Worm (Caenorhabditis elegans) whole organism, L3 larva: Measurements from ENCODE around the gene dpff-1.

Experiments
- R02D3.7 ChIP-seq: fragments of 150-350 bp; optimal IDR thresholded peaks from 2 replicates; lab custom pipeline; 2014; ENCODE audit warnings: missing biosample characterization, missing genetic modification characterization
- ZK546.5 ChIP-seq: sonication (generic microtip); optimal IDR thresholded peaks from 2 replicates; lab custom pipeline; 2017; ENCODE audit warnings: missing biosample characterization, missing genetic modification characterization
- aly-2 ChIP-seq: fragments of 150-350 bp; optimal IDR thresholded peaks from 2 replicates; lab custom pipeline; 2014; ENCODE audit warnings: missing biosample characterization, missing genetic modification characterization
- ama-1 ChIP-seq: fragments of 150-350 bp; optimal IDR thresholded peaks from 2 replicates; lab custom pipeline; 2018
- ceh-16 ChIP-seq: sonication (generic microtip); optimal IDR thresholded peaks from 2 replicates; lab custom pipeline; 2017; ENCODE audit warnings: missing biosample characterization, missing genetic modification characterization
- ceh-28 ChIP-seq: fragments of 150-350 bp; optimal IDR thresholded peaks from 2 replicates; lab custom pipeline; 2014; ENCODE audit warnings: missing biosample characterization, missing genetic modification reagents, missing genetic modification characterization
- ceh-82 ChIP-seq: fragments of 150-350 bp; optimal IDR thresholded peaks from 2 replicates; lab custom pipeline; 2014; ENCODE audit warnings: missing biosample characterization, missing genetic modification characterization
- daf-12 ChIP-seq: fragments of 150-350 bp; optimal IDR thresholded peaks from 2 replicates; lab custom pipeline; 2014; ENCODE audit warnings: missing biosample characterization, missing genetic modification reagents, missing genetic modification characterization
- egl-27 ChIP-seq: sonication (generic microtip); optimal IDR thresholded peaks from 4 replicates; lab custom pipeline; 2017; ENCODE audit warnings: missing biosample characterization, missing genetic modification reagents, missing genetic modification characterization
- egl-5 ChIP-seq: fragments of 150-350 bp; optimal IDR thresholded peaks from 2 replicates; lab custom pipeline; 2017; ENCODE audit warnings: missing biosample characterization, missing genetic modification reagents, missing genetic modification characterization, inconsistent platforms
- elt-3 ChIP-seq, 3 experiments: fragments of 150-350 bp in 1 of 3; sonication (generic microtip) in 2 of 3; optimal IDR thresholded peaks; 2 replicates in 2 of 3; 4 replicates in 1 of 3; lab custom pipeline; 2014 to 2017; ENCODE audit warnings: missing biosample characterization in 3 of 3, missing genetic modification characterization in 3 of 3
- eor-1 ChIP-seq, 2 experiments: fragments of 150-350 bp; optimal IDR thresholded peaks; 2 replicates each; lab custom pipeline; 2014 to 2018; ENCODE audit warnings: missing biosample characterization in 2 of 2, missing genetic modification characterization in 2 of 2
- fkh-2 ChIP-seq: fragments of 150-350 bp; optimal IDR thresholded peaks from 2 replicates; lab custom pipeline; 2014; ENCODE audit warnings: missing biosample characterization, missing genetic modification reagents, missing genetic modification characterization
- lin-39 ChIP-seq: fragments of 150-350 bp; optimal IDR thresholded peaks from 2 replicates; lab custom pipeline; 2018; ENCODE audit warnings: missing biosample characterization, missing genetic modification reagents, missing genetic modification characterization
- lsy-12 ChIP-seq: sonication (generic microtip); optimal IDR thresholded peaks from 2 replicates; lab custom pipeline; 2016; ENCODE audit warnings: mild to moderate bottlenecking, missing genetic modification characterization, missing compliant biosample characterization
- mdl-1 ChIP-seq: fragments of 150-350 bp; optimal IDR thresholded peaks from 2 replicates; lab custom pipeline; 2014; ENCODE audit warnings: missing biosample characterization, missing genetic modification characterization
- nfya-1 ChIP-seq: sonication (generic microtip); optimal IDR thresholded peaks from 2 replicates; lab custom pipeline; 2017; ENCODE audit warnings: missing genetic modification characterization, mild to moderate bottlenecking, missing compliant biosample characterization, antibody characterized with exemption, moderate library complexity; ENCODE audit not compliant: insufficient read depth
- nhr-23 ChIP-seq: fragments of 150-350 bp; optimal IDR thresholded peaks from 2 replicates; lab custom pipeline; 2014; ENCODE audit warnings: missing biosample characterization, missing genetic modification reagents, missing genetic modification characterization
- nhr-237 ChIP-seq: fragments of 150-350 bp; optimal IDR thresholded peaks from 2 replicates; lab custom pipeline; 2014; ENCODE audit warnings: missing biosample characterization, missing genetic modification characterization
- nhr-25 ChIP-seq: sonication (generic microtip); optimal IDR thresholded peaks from 2 replicates; lab custom pipeline; 2017; ENCODE audit warnings: missing biosample characterization, missing genetic modification characterization
- nhr-28 ChIP-seq: fragments of 150-350 bp; optimal IDR thresholded peaks from 2 replicates; lab custom pipeline; 2014; ENCODE audit warnings: missing biosample characterization, missing genetic modification characterization
- nhr-43 ChIP-seq: sonication (generic microtip); optimal IDR thresholded peaks from 2 replicates; lab custom pipeline; 2016; ENCODE audit warnings: mild to moderate bottlenecking, missing genetic modification characterization, missing compliant biosample characterization; ENCODE audit not compliant: poor library complexity, severe bottlenecking
- nhr-67 ChIP-seq: fragments of 150-350 bp; optimal IDR thresholded peaks from 2 replicates; lab custom pipeline; 2014; ENCODE audit warnings: missing biosample characterization, missing genetic modification characterization
- nhr-76 ChIP-seq: fragments of 150-350 bp; sonication (generic microtip); optimal IDR thresholded peaks from 5 replicates; lab custom pipeline; 2014; ENCODE audit warnings: missing biosample characterization, missing genetic modification characterization
- nhr-77 ChIP-seq: fragments of 150-350 bp; optimal IDR thresholded peaks from 2 replicates; lab custom pipeline; 2014; ENCODE audit warnings: missing biosample characterization, missing genetic modification characterization
- pqm-1 ChIP-seq: fragments of 150-350 bp; optimal IDR thresholded peaks from 2 replicates; lab custom pipeline; 2017; ENCODE audit warnings: missing biosample characterization, missing genetic modification characterization, inconsistent platforms
- snpc-4 ChIP-seq: fragments of 150-350 bp; optimal IDR thresholded peaks from 2 replicates; lab custom pipeline; 2014; ENCODE audit warnings: missing biosample characterization, missing genetic modification characterization
- tbx-2 ChIP-seq: sonication (generic microtip); optimal IDR thresholded peaks from 2 replicates; lab custom pipeline; 2016; ENCODE audit warnings: mild to moderate bottlenecking, missing genetic modification characterization, missing compliant biosample characterization
- unc-39 ChIP-seq: sonication (generic microtip); optimal IDR thresholded peaks from 4 replicates; lab custom pipeline; 2017; ENCODE audit warnings: missing biosample characterization, missing genetic modification characterization
- unc-62 ChIP-seq: fragments of 150-350 bp; sonication (generic microtip); optimal IDR thresholded peaks from 4 replicates; lab custom pipeline; 2014; ENCODE audit warnings: missing biosample characterization, missing genetic modification reagents, missing genetic modification characterization
- zag-1 ChIP-seq: fragments of 150-350 bp; optimal IDR thresholded peaks from 2 replicates; lab custom pipeline; 2014; ENCODE audit warnings: missing biosample characterization, missing genetic modification characterization
- ztf-4 ChIP-seq: fragments of 150-350 bp; optimal IDR thresholded peaks from 2 replicates; lab custom pipeline; 2014; ENCODE audit warnings: missing biosample characterization, missing genetic modification characterization

The dpff-1 gene

ce11 chrIII:5888675-5889074, 17.5 kb downstream of the dpff-1 start, which contains the start of gene C28H8.8:
Gene C28H8.8, minus strand, starts transcription at chrIII:5888775.
- TF ChIP-seq daf-12 (tag; lab: Kevin White, UChicago) (no peak), R02D3.7 (tag; lab: Kevin White, UChicago) (no peak), nhr-28 (tag; lab: Kevin White, UChicago) (no peak)

ce11 chrIII:5886893-5887292, 19.3 kb downstream of the dpff-1 start, which contains the start of gene C28H8.7:
Gene C28H8.7, minus strand, starts transcription at chrIII:5886993.
- TF ChIP-seq nhr-43 (tag; lab: Kevin White, UChicago) (no peak), mdl-1 (tag; lab: Kevin White, UChicago) (no peak), aly-2 (tag; lab: Kevin White, UChicago) (no peak)

DNA sequence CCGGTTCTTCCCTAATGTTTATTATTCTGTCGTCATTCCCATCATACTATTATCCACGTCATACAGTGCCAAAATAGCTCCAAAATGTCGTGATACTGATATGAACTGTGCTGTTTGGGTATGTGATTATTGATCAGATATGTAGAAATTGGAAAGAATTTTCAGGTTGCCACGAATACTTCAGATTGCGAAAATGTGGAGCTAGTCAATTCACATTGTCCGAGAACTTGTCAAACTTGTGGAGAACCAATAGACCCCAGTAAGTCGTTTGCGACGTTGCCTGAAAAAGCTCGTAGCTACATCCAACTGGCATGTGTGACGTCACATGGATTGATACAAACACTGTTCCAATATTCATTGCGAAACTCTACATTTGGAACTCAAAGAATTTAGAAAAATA, 21.7 kb downstream of the dpff-1 start:
- TF ChIP-seq nhr-23 (tag; lab: Kevin White, UChicago) (no peak), zag-1 (tag; lab: Kevin White, UChicago) (no peak), nhr-77 (no peak), egl-27 (tag; lab: Kevin White, UChicago) (no peak), lsy-12 (tag; lab: Kevin White, UChicago) (no peak), ZK546.5 (tag; lab: Kevin White, UChicago) (no peak), ceh-82 (tag; lab: Kevin White, UChicago) (no peak), ceh-28 (no peak), nhr-67 (no peak), nhr-237 (no peak), snpc-4 (tag; lab: Kevin White, UChicago) (no peak), nhr-76 (tag; lab: Kevin White, UChicago) (no peak), nhr-25 (tag; lab: Kevin White, UChicago) (no peak), unc-62 (no peak), ama-1 (lab: Kevin White, UChicago) (no peak), egl-5 (tag; lab: Kevin White, UChicago) (no peak), fkh-2 (tag; lab: Kevin White, UChicago) (no peak), unc-39 (tag; lab: Kevin White, UChicago) (no peak), ceh-16 (tag; lab: Kevin White, UChicago) (no peak), elt-3 (tag; optimal IDR thresholded peaks at IDR 0.05; lab: Kevin White, UChicago) (no peak)

DNA sequence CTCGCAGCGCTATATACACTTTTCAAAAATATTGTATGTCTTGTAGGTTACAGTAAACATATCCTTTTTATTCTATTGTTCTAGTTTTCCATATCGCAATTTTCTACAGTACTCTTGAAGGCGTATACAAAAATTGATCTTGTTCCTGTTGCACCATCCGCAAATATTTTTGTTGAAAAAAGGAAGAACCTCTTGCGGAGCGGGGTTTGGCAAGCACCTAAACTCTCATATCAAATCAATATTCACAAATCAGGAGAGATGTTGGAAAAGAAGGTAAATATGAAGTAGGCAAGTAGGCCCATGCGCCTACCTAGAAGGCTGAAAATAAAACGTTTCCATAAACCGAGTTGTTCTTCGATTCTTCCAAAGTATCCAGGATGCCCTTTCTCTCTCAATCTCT, 22.1 kb downstream of the dpff-1 start, which contains the start of gene C28H8.5:
Gene C28H8.5 (plus strand): TSS at position 301 of the 400 bp plus-strand sequence.
- no peak for TF ChIP-seq ztf-4 (tag; lab: Kevin White, UChicago)
- no peak for TF ChIP-seq fkh-2 (tag; lab: Kevin White, UChicago)
- no peak for TF ChIP-seq ZK546.5 (tag; lab: Kevin White, UChicago)
- no peak for TF ChIP-seq eor-1 (tag; optimal IDR thresholded peaks at IDR 0.05; lab: Kevin White, UChicago)
- TF ChIP-seq unc-62, result no peak
- no peak for TF ChIP-seq pqm-1 (tag; lab: Kevin White, UChicago)
- no peak for TF ChIP-seq nhr-237
- no peak for TF ChIP-seq ceh-82 (tag; lab: Kevin White, UChicago)
- no peak for TF ChIP-seq ceh-28
- TF ChIP-seq ama-1 (lab: Kevin White, UChicago), result no peak
- no peak for TF ChIP-seq nhr-76 (tag; lab: Kevin White, UChicago)

ce11 chrIII:5883517-5883916, 22.6 kb downstream of the dpff-1 start:
- TF ChIP-seq egl-27 (tag; lab: Kevin White, UChicago), result no peak
- peak; percentile 10 for TF ChIP-seq nhr-43 (tag; lab: Kevin White, UChicago)
- peak in 1 of 3 experiments; percentile 82 for TF ChIP-seq elt-3 (tag; optimal IDR thresholded peaks at IDR 0.05; lab: Kevin White, UChicago)
- no peak for TF ChIP-seq mdl-1 (tag; lab: Kevin White, UChicago)
- no peak for TF ChIP-seq tbx-2 (tag; lab: Kevin White, UChicago)
- no peak for TF ChIP-seq lsy-12 (tag; lab: Kevin White, UChicago)

DNA sequence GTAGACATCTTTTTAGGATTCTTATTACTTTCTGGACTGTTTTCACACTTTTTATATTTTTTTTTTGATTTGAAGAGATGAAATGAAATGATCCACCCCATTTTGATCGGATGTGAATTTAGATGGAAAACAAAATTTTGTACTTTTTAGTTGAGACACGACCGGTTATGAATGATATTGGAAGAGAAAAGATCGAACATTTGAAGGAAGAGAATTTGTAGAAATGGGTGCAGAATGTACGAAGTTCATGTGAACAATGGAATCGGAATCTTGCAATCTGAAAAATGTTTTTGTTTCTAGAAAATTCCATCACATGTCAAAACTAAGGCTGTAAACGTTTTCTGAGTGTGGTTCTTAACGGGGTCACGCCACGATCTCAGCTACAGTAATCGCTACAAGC, 23.3 kb downstream of the dpff-1 start, which contains the start of gene F01F1.14:
Gene F01F1.14 (minus strand): TSS at position 101 of the 400 bp plus-strand sequence.
- no peak for TF ChIP-seq lin-39
- TF ChIP-seq nhr-43 (tag; lab: Kevin White, UChicago), result no peak
- TF ChIP-seq egl-5 (tag; lab: Kevin White, UChicago), result no peak
- TF ChIP-seq nhr-77, result no peak
- TF ChIP-seq nfya-1, result no peak
- no peak for TF ChIP-seq ama-1 (lab: Kevin White, UChicago)
